Fruit fly (Drosophila melanogaster) whole organism: ENCODE measurements around the gene Acp26Aa.
A peak's percentile ranks its signal among the peaks of the same experiment; 100 is the strongest.

ENCODE experiments used
- CG8478 ChIP-seq: fragments of >200 bp; optimal IDR thresholded peaks from 2 replicates; lab custom pipeline; 2018; ENCODE audit warnings: inconsistent platforms
- Dll ChIP-seq: fragments of >200 bp; optimal IDR thresholded peaks from 2 replicates; lab custom pipeline; 2017
- EcR ChIP-seq, 2 experiments: fragments of >200 bp; optimal IDR thresholded peaks; 2 replicates each; lab custom pipeline; 2017; ENCODE audit warnings: missing biosample characterization in 2 of 2, missing genetic modification characterization in 2 of 2, missing genetic modification reagents in 2 of 2
- pan ChIP-seq: fragments of >200 bp; optimal IDR thresholded peaks from 2 replicates; lab custom pipeline; 2017
- psq ChIP-seq: fragments of >200 bp; optimal IDR thresholded peaks from 2 replicates; lab custom pipeline; 2017
- usp ChIP-seq: fragments of >200 bp; optimal IDR thresholded peaks from 2 replicates; lab custom pipeline; 2017; ENCODE audit warnings: missing biosample characterization, missing genetic modification characterization, mixed read lengths

The Acp26Aa gene

DNA sequence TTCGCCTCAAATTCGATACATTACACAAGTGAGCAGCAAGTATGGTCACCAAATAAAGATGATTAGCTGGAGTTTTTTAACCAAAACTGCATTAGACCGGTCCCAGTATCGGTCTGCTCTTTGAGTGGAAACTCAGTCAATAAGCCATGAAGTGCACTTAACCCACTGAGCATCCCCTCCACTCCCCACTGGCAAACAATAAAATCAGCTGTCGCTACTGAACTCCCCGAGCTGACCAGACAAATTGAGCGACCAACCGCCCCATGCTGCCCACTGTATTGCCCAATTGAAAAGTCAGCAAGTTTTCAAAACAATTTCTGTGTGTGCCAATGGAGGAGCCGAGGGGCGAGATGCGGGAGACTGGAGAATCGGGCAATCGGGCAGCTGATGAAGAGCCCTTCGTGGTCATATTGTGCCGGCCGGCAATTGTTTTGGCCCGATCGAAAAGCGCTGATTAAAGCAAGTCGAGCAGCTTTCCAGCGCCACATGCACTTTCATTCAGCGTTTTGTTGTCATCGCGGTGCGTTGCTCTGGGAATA, 5.5 kb upstream of the Acp26Aa start:
- no peak for TF ChIP-seq CG8478 (lab: Kevin White, UChicago)
- no peak for TF ChIP-seq psq (lab: Kevin White, UChicago)
- TF ChIP-seq pan = no peak
- no peak for TF ChIP-seq EcR (GFP tag; optimal IDR thresholded peaks at IDR 0.05; lab: Kevin White, UChicago)
- no peak for TF ChIP-seq Dll
- TF ChIP-seq usp (GFP tag; lab: Kevin White, UChicago) = no peak

dm6 chr2L:5894533-5894932, 837 bp upstream of the Acp26Aa start:
- TF ChIP-seq pan (no peak), Dll (no peak), usp (GFP tag; lab: Kevin White, UChicago) (no peak), EcR (GFP tag; optimal IDR thresholded peaks at IDR 0.05; lab: Kevin White, UChicago) (no peak), CG8478 (lab: Kevin White, UChicago) (no peak), psq (lab: Kevin White, UChicago) (no peak)

DNA sequence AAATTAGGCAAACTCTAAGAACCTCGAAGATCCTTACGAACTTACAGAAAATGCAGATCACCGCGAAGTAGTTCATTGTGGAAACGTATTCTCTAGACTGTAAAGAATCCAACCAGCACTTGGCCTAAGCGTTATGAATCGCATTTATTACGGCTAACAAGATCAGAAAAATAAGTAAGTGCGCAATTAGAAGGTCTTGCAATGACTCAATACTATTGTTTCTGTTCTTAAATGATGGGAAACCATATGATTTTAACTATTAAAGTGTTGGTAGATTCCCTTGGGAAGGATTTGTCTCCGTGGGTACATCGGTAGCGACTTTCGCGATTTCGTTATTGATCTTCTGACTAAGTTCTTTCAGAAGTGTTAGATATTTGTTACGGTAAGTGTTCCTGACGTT, 934 bp downstream of the Acp26Aa start, which contains the start of gene Acp26Ab:
Gene Acp26Ab (minus strand): TSS at position 101 of the 400 bp plus-strand sequence.
- no peak for TF ChIP-seq usp (GFP tag; lab: Kevin White, UChicago)
- no peak for TF ChIP-seq EcR (GFP tag; optimal IDR thresholded peaks at IDR 0.05; lab: Kevin White, UChicago)
- no peak for TF ChIP-seq Dll

- TF ChIP-seq CG8478 (lab: Kevin White, UChicago) = no peak
- TF ChIP-seq Dll = no peak
- TF ChIP-seq EcR (GFP tag; optimal IDR thresholded peaks at IDR 0.05; lab: Kevin White, UChicago) = no peak
- no peak for TF ChIP-seq pan
- no peak for TF ChIP-seq usp (GFP tag; lab: Kevin White, UChicago)
- TF ChIP-seq psq (lab: Kevin White, UChicago) = no peak
These were observed 3.1 kb downstream of the Acp26Aa start for dm6 chr2L:5890556-5890955.

DNA sequence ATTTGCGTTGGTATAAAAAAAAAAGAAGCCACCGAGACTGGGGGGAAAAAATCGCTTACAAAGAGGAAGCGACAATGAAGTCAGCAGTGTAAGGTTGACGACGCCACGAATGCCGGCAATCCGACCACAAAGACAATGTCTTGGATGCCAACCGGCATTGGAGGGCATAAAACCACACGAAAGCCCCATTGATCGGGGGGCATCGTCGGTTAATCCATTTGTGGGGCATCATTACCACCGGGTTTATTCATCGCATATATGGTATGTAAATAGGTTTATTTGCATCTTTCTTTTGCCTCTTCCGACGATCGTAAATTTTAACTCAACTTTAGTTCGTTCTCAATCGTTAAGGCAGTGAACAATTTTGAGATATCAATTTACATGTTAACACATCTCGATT, 6.7 kb downstream of the Acp26Aa start:
- peak in 1 of 2 experiments; percentile 29 for TF ChIP-seq EcR (GFP tag; optimal IDR thresholded peaks at IDR 0.05; lab: Kevin White, UChicago)
- no peak for TF ChIP-seq usp (GFP tag; lab: Kevin White, UChicago)
- no peak for TF ChIP-seq psq (lab: Kevin White, UChicago)

dm6 chr2L:5885702-5886101, 8.0 kb downstream of the Acp26Aa start, which contains the start of gene CG9029:
Gene CG9029 (plus strand): TSS chr2L:5886002.
- TF ChIP-seq pan (no peak), EcR (GFP tag; optimal IDR thresholded peaks at IDR 0.05; lab: Kevin White, UChicago) (no peak), CG8478 (lab: Kevin White, UChicago) (no peak), usp (GFP tag; lab: Kevin White, UChicago) (no peak), Dll (no peak), psq (lab: Kevin White, UChicago) (no peak)

DNA sequence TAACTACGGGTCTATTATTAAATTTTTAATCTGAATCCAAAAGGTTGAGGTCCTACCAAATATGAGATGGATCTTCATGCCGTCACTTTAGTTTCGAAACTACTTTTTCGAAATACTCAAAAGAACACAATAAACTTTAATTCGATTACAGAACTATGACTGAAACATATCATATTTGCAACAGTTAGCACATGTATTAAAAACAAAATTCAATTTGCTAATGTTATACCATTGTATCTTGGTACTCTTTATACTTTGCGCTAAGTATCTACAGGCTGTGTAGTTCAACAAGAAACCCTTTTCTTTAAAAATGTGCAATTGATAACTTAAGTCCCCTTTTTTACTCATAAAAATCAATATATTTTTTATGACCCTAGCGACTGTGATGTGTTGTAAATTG, 9.0 kb downstream of the Acp26Aa start, which contains the start of the genes Sfp26Ac and CG43185:
Gene Sfp26Ac (minus strand): TSS at position 101 of the 400 bp plus-strand sequence.
Gene CG43185 (plus strand): TSS at position 215 of the 400 bp plus-strand sequence.
- TF ChIP-seq pan = no peak
- no peak for TF ChIP-seq usp (GFP tag; lab: Kevin White, UChicago)
- TF ChIP-seq psq (lab: Kevin White, UChicago) = no peak
- no peak for TF ChIP-seq Dll
- no peak for TF ChIP-seq CG8478 (lab: Kevin White, UChicago)
- no peak for TF ChIP-seq EcR (GFP tag; optimal IDR thresholded peaks at IDR 0.05; lab: Kevin White, UChicago)

dm6 chr2L:5883441-5883840, 10.3 kb downstream of the Acp26Aa start, which contains the start of gene CG44574:
Gene CG44574 (plus strand): TSS chr2L:5883741.
- TF ChIP-seq pan (no peak), Dll (no peak), CG8478 (lab: Kevin White, UChicago) (no peak), EcR (GFP tag; optimal IDR thresholded peaks at IDR 0.05; lab: Kevin White, UChicago) (no peak), usp (GFP tag; lab: Kevin White, UChicago) (no peak), psq (lab: Kevin White, UChicago) (no peak)

dm6 chr2L:5881181-5881580, 12.5 kb downstream of the Acp26Aa start:
- TF ChIP-seq EcR (GFP tag; optimal IDR thresholded peaks at IDR 0.05; lab: Kevin White, UChicago) (no peak), usp (GFP tag; lab: Kevin White, UChicago) (no peak), Dll (no peak)

- TF ChIP-seq usp (GFP tag; lab: Kevin White, UChicago) (no peak), pan (no peak), CG8478 (lab: Kevin White, UChicago) (no peak), Dll (no peak), psq (lab: Kevin White, UChicago) (no peak), EcR (GFP tag; optimal IDR thresholded peaks at IDR 0.05; lab: Kevin White, UChicago) (no peak)
These were observed 14.2 kb downstream of the Acp26Aa start, which contains the start of gene rau for dm6 chr2L:5879363-5879934. Gene rau (minus strand): TSS chr2L:5879498.

DNA sequence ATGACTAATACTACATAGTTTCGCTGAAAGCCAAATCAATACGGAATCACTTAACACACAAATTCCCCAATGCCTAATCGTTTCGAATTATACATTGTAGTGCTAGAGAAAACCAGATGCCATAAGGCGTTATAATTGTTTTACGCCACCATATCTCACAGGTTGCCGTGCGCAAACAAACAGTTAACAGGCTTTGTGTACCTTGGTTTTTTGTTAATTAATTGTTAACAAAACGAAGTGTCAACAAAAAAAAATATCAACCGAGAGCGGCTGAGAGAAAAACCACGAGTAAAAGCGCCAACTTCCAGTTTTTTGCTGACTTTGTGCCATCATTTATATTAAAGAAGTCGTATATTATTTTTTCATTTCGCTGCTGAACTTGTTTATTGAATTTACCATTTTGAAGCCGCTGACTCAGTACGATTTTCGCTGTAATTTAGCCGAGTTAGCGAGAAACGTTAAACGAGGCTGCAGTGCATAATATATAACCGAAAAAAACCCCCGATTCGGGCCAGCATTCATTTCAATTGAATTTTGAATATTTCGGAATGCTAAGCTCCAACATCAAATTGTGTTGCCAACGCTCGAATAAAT, 17.1 kb downstream of the Acp26Aa start:
- TF ChIP-seq Dll (no peak), psq (lab: Kevin White, UChicago) (no peak), EcR (GFP tag; optimal IDR thresholded peaks at IDR 0.05; lab: Kevin White, UChicago) (no peak), pan (no peak), usp (GFP tag; lab: Kevin White, UChicago) (no peak), CG8478 (lab: Kevin White, UChicago) (no peak)
